Fruit fly (Drosophila melanogaster) whole organism, embryonic: ENCODE measurements around the gene Snapin.

Source experiments
- ATbp ChIP-seq: fragments of 200-800 bp; sonication (Bioruptor generic); optimal IDR thresholded peaks from 2 replicates; lab custom pipeline; 2017; ENCODE audit warnings: missing biosample characterization, mild to moderate bottlenecking, missing genetic modification characterization, missing genetic modification reagents
- B-H1 ChIP-seq: fragments of 200-800 bp; sonication (Bioruptor generic); IDR thresholded peaks from 3 replicates; pipeline ENCODE4 v1.3.6; 2022; ENCODE audit warnings: missing biosample characterization, missing genetic modification characterization
- BtbVII ChIP-seq: fragments of 200-800 bp; sonication (Bioruptor generic); optimal IDR thresholded peaks from 3 replicates; lab custom pipeline; 2017; ENCODE audit warnings: missing biosample characterization, mild to moderate bottlenecking, missing genetic modification characterization
- CG10959 ChIP-seq: fragments of 200-800 bp; sonication (Bioruptor generic); IDR thresholded peaks from 2 replicates; pipeline ENCODE4 v1.3.6; 2022; ENCODE audit warnings: missing biosample characterization, missing genetic modification characterization
- CG11456 ChIP-seq: fragments of 200-800 bp; sonication (Bioruptor generic); IDR thresholded peaks from 3 replicates; pipeline ENCODE4 v1.3.6; 2022; ENCODE audit warnings: missing biosample characterization, missing genetic modification characterization
- CG12104 ChIP-seq: fragments of 200-800 bp; sonication (Bioruptor generic); optimal IDR thresholded peaks from 3 replicates; lab custom pipeline; 2016; ENCODE audit warnings: missing biosample characterization, missing genetic modification characterization
- CG13287 ChIP-seq: fragments of 200-800 bp; sonication (Bioruptor generic); IDR thresholded peaks from 2 replicates; pipeline ENCODE4 v1.3.6; 2022; ENCODE audit warnings: missing biosample characterization, missing genetic modification characterization; ENCODE audit not compliant: partially characterized antibody
- CG15696 ChIP-seq: fragments of 200-800 bp; sonication (Bioruptor generic); optimal IDR thresholded peaks from 2 replicates; lab custom pipeline; 2019; ENCODE audit warnings: missing biosample characterization, mild to moderate bottlenecking, missing genetic modification characterization, moderate library complexity
- CG1647 ChIP-seq: fragments of 200-800 bp; sonication (Bioruptor generic); optimal IDR thresholded peaks from 3 replicates; lab custom pipeline; 2016; ENCODE audit warnings: missing biosample characterization, missing genetic modification characterization
- CG3847 ChIP-seq: fragments of 200-800 bp; sonication (Bioruptor generic); IDR thresholded peaks from 2 replicates; pipeline ENCODE4 v1.3.6; 2022; ENCODE audit warnings: missing biosample characterization, missing genetic modification characterization
- CG6175 ChIP-seq: fragments of 200-800 bp; sonication (Bioruptor generic); IDR thresholded peaks from 3 replicates; pipeline ENCODE4 v1.3.6; 2022; ENCODE audit warnings: missing biosample characterization, missing genetic modification characterization
- CG6254 ChIP-seq: fragments of 200-800 bp; sonication (Bioruptor generic); optimal IDR thresholded peaks from 3 replicates; lab custom pipeline; 2017; ENCODE audit warnings: mild to moderate bottlenecking, missing biosample characterization, missing genetic modification reagents, missing genetic modification characterization
- CG8290 ChIP-seq, 3 experiments: fragments of 200-800 bp; sonication (Bioruptor generic); optimal IDR thresholded peaks; 2 replicates each; lab custom pipeline; 2016 to 2019; ENCODE audit warnings: missing biosample characterization in 3 of 3, missing genetic modification characterization in 3 of 3, mild to moderate bottlenecking in 2 of 3, moderate library complexity in 1 of 3
- CG8359 ChIP-seq: fragments of 200-800 bp; sonication (Bioruptor generic); optimal IDR thresholded peaks from 2 replicates; lab custom pipeline; 2017; ENCODE audit warnings: missing biosample characterization, mild to moderate bottlenecking, missing genetic modification characterization, borderline replicate concordance
- Dad ChIP-seq: fragments of 200-800 bp; sonication (Bioruptor generic); optimal IDR thresholded peaks from 3 replicates; lab custom pipeline; 2016; ENCODE audit warnings: missing biosample characterization, missing genetic modification characterization
- Dip2 ChIP-seq: fragments of 200-800 bp; sonication (Bioruptor generic); IDR thresholded peaks from 2 replicates; pipeline ENCODE4 v1.3.6; 2022; ENCODE audit warnings: missing biosample characterization, missing genetic modification characterization
- Dp ChIP-seq: fragments of 200-800 bp; sonication (Bioruptor generic); optimal IDR thresholded peaks from 2 replicates; lab custom pipeline; 2018; ENCODE audit warnings: missing biosample characterization, mild to moderate bottlenecking, missing genetic modification characterization, moderate library complexity
- Fer1 ChIP-seq: fragments of 200-800 bp; sonication (Bioruptor generic); optimal IDR thresholded peaks from 2 replicates; lab custom pipeline; 2017; ENCODE audit warnings: missing biosample characterization, mild to moderate bottlenecking, missing genetic modification characterization
- GATAe ChIP-seq: fragments of 200-800 bp; sonication (Bioruptor generic); conservative IDR thresholded peaks from 2 replicates; pipeline ENCODE4 v1.3.6; 2022; ENCODE audit warnings: missing biosample characterization, missing genetic modification characterization
- HHEX ChIP-seq: fragments of 200-800 bp; sonication (Bioruptor generic); optimal IDR thresholded peaks from 3 replicates; lab custom pipeline; 2017; ENCODE audit warnings: missing biosample characterization, mild to moderate bottlenecking, missing genetic modification characterization, missing genetic modification reagents
- Hey ChIP-seq: fragments of 200-800 bp; sonication (Bioruptor generic); optimal IDR thresholded peaks from 3 replicates; lab custom pipeline; 2018; ENCODE audit warnings: missing biosample characterization, mild to moderate bottlenecking, missing genetic modification characterization
- Hmr ChIP-seq: fragments of 200-800 bp; sonication (Bioruptor generic); optimal IDR thresholded peaks from 3 replicates; lab custom pipeline; 2017; ENCODE audit warnings: mild to moderate bottlenecking, missing biosample characterization, missing genetic modification reagents, missing genetic modification characterization
- Hr78 ChIP-seq, 2 experiments: fragments of 200-800 bp in 1 of 2; fragments of >200 bp in 1 of 2; sonication (Bioruptor generic) in 1 of 2; optimal IDR thresholded peaks; 2 replicates each; lab custom pipeline; 2017 to 2019; ENCODE audit warnings: missing biosample characterization in 2 of 2, missing genetic modification characterization in 2 of 2, mild to moderate bottlenecking in 1 of 2, moderate library complexity in 1 of 2
- Kr ChIP-seq: fragments of 200-800 bp; sonication (Bioruptor generic); optimal IDR thresholded peaks from 2 replicates; lab custom pipeline; 2017; ENCODE audit warnings: missing biosample characterization, mild to moderate bottlenecking, missing genetic modification characterization
- Mad ChIP-seq: fragments of 200-800 bp; sonication (Bioruptor generic); optimal IDR thresholded peaks from 2 replicates; lab custom pipeline; 2016; ENCODE audit warnings: missing biosample characterization, missing genetic modification characterization
- Mrtf ChIP-seq: fragments of 200-800 bp; sonication (Bioruptor generic); IDR thresholded peaks from 3 replicates; pipeline ENCODE4 v1.3.6; 2022; ENCODE audit warnings: missing biosample characterization, missing genetic modification characterization
- Stat92E ChIP-seq, 3 experiments: fragments of >200 bp in 2 of 3; fragments of 200-800 bp in 1 of 3; sonication (Bioruptor generic) in 1 of 3; optimal IDR thresholded peaks; 2 replicates each; lab custom pipeline; 2017 to 2019; ENCODE audit warnings: missing biosample characterization in 3 of 3, missing genetic modification characterization in 3 of 3, mild to moderate bottlenecking in 1 of 3, moderate library complexity in 1 of 3
- cad ChIP-seq: fragments of >200 bp; optimal IDR thresholded peaks from 2 replicates; lab custom pipeline; 2017; ENCODE audit warnings: missing biosample characterization, missing genetic modification characterization
- cwo ChIP-seq: fragments of 200-800 bp; sonication (Bioruptor generic); optimal IDR thresholded peaks from 3 replicates; lab custom pipeline; 2017; ENCODE audit warnings: missing biosample characterization, missing genetic modification characterization, mild to moderate bottlenecking, moderate library complexity, missing genetic modification reagents
- da ChIP-seq: fragments of 200-800 bp; sonication (Bioruptor generic); optimal IDR thresholded peaks from 2 replicates; lab custom pipeline; 2016; ENCODE audit warnings: missing biosample characterization, missing genetic modification characterization
- emc ChIP-seq: fragments of 200-800 bp; sonication (Bioruptor generic); optimal IDR thresholded peaks from 2 replicates; lab custom pipeline; 2016; ENCODE audit warnings: missing biosample characterization, missing genetic modification characterization
- eve ChIP-seq, 2 experiments: fragments of >200 bp; optimal IDR thresholded peaks; 2 replicates each; lab custom pipeline; 2017; ENCODE audit warnings: missing biosample characterization in 2 of 2, missing genetic modification characterization in 2 of 2
- gcm2 ChIP-seq: fragments of 200-800 bp; sonication (Bioruptor generic); optimal IDR thresholded peaks from 2 replicates; lab custom pipeline; 2016; ENCODE audit warnings: missing biosample characterization, missing genetic modification characterization
- grau ChIP-seq: fragments of 200-800 bp; optimal IDR thresholded peaks from 3 replicates; lab custom pipeline; 2019; ENCODE audit warnings: missing biosample characterization, mild to moderate bottlenecking, missing genetic modification characterization, moderate library complexity
- gro ChIP-seq: fragments of 200-800 bp; sonication (Bioruptor generic); optimal IDR thresholded peaks from 2 replicates; lab custom pipeline; 2016; ENCODE audit warnings: missing biosample characterization, missing genetic modification characterization
- ind ChIP-seq: fragments of 200-800 bp; sonication (Bioruptor generic); optimal IDR thresholded peaks from 3 replicates; lab custom pipeline; 2016; ENCODE audit warnings: missing biosample characterization, missing genetic modification characterization
- lab ChIP-seq: fragments of 200-800 bp; sonication (Bioruptor generic); optimal IDR thresholded peaks from 3 replicates; lab custom pipeline; 2017; ENCODE audit warnings: missing biosample characterization, missing genetic modification characterization, mild to moderate bottlenecking, moderate library complexity, missing genetic modification reagents
- lilli ChIP-seq: fragments of 200-800 bp; sonication (Bioruptor generic); optimal IDR thresholded peaks from 3 replicates; lab custom pipeline; 2016; ENCODE audit warnings: missing biosample characterization, missing genetic modification characterization
- org-1 ChIP-seq: fragments of 200-800 bp; sonication (Bioruptor generic); optimal IDR thresholded peaks from 2 replicates; lab custom pipeline; 2017; ENCODE audit warnings: missing biosample characterization, missing genetic modification characterization
- otp ChIP-seq: fragments of 200-800 bp; sonication (Bioruptor generic); IDR thresholded peaks from 3 replicates; pipeline ENCODE4, ENCODE4 v1.3.6; 2022; ENCODE audit warnings: missing biosample characterization, missing genetic modification characterization
- salm ChIP-seq: fragments of 200-800 bp; sonication (Bioruptor generic); optimal IDR thresholded peaks from 2 replicates; lab custom pipeline; 2018; ENCODE audit warnings: missing biosample characterization, mild to moderate bottlenecking, missing genetic modification characterization
- sc ChIP-seq, 3 experiments: fragments of >200 bp in 2 of 3; fragments of 200-800 bp in 1 of 3; sonication (Bioruptor generic) in 1 of 3; optimal IDR thresholded peaks; 2 replicates in 2 of 3; 3 replicates in 1 of 3; lab custom pipeline; 2017; ENCODE audit warnings: mild to moderate bottlenecking in 1 of 3, missing biosample characterization in 1 of 3, missing genetic modification characterization in 1 of 3, missing genetic modification reagents in 1 of 3
- slou ChIP-seq: fragments of 200-800 bp; sonication (Bioruptor generic); optimal IDR thresholded peaks from 3 replicates; lab custom pipeline; 2016; ENCODE audit warnings: missing biosample characterization, missing genetic modification characterization
- so ChIP-seq: fragments of 200-800 bp; sonication (Bioruptor generic); IDR thresholded peaks from 3 replicates; pipeline ENCODE4 v1.3.6; 2022; ENCODE audit warnings: missing biosample characterization, missing genetic modification characterization
- sob ChIP-seq: fragments of 200-800 bp; sonication (Bioruptor generic); IDR thresholded peaks from 2 replicates; pipeline ENCODE4 v1.3.6; 2022; ENCODE audit warnings: missing biosample characterization, missing genetic modification characterization
- sqz ChIP-seq: fragments of 200-800 bp; sonication (Bioruptor generic); optimal IDR thresholded peaks from 3 replicates; lab custom pipeline; 2018; ENCODE audit warnings: missing biosample characterization, mild to moderate bottlenecking, missing genetic modification characterization
- sug ChIP-seq: fragments of 200-800 bp; optimal IDR thresholded peaks from 2 replicates; lab custom pipeline; 2019; ENCODE audit warnings: missing biosample characterization, mild to moderate bottlenecking, missing genetic modification characterization, moderate library complexity
- tll ChIP-seq, 2 experiments: fragments of 200-800 bp in 1 of 2; fragments of >200 bp in 1 of 2; sonication (Bioruptor generic) in 1 of 2; optimal IDR thresholded peaks; 2 replicates each; lab custom pipeline; 2017 to 2019; ENCODE audit warnings: missing biosample characterization in 2 of 2, missing genetic modification characterization in 2 of 2, mild to moderate bottlenecking in 1 of 2, moderate library complexity in 1 of 2
- zfh1 ChIP-seq: fragments of 200-800 bp; sonication (Bioruptor generic); IDR thresholded peaks from 3 replicates; pipeline ENCODE4 v1.3.6; 2022; ENCODE audit warnings: missing biosample characterization, missing genetic modification characterization

The Snapin gene

dm6 chr2L:2808038-2808699 is 48.7 kb upstream of the Snapin start (continued):
- TF ChIP-seq CG8359 (GFP tag; lab: Kevin White, UChicago) (no peak), sc (optimal IDR thresholded peaks at IDR 0.05; lab: Kevin White, UChicago) (no peak), sc (GFP tag; optimal IDR thresholded peaks at IDR 0.05; lab: Kevin White, UChicago) (no peak), CG11456 (no peak), ind (GFP tag; lab: Kevin White, UChicago) (no peak), cad (GFP tag; lab: Kevin White, UChicago) (peak; percentile 73), CG15696 (tag; lab: Kevin White, UChicago) (no peak), Kr (GFP tag; lab: Kevin White, UChicago) (no peak), CG10959 (GFP tag; lab: Robert Waterston, UW) (no peak), CG1647 (GFP tag; lab: Kevin White, UChicago) (no peak), Fer1 (GFP tag; lab: Kevin White, UChicago) (no peak), B-H1 (GFP tag; lab: Robert Waterston, UW) (no peak), CG6254 (GFP tag; lab: Kevin White, UChicago) (no peak), CG6175 (GFP tag; lab: Robert Waterston, UW) (0 out of 3 replicates have a peak, but pooled peaks have one; percentile 15), CG13287 (GFP tag; lab: Robert Waterston, UW) (peak; percentile 37; the same call in 1 of the 2 replicates), Mrtf (GFP tag; lab: Robert Waterston, UW) (no peak), BtbVII (GFP tag; lab: Kevin White, UChicago) (no peak), lilli (GFP tag; lab: Kevin White, UChicago) (no peak), da (GFP tag; lab: Kevin White, UChicago) (no peak), sug (tag; lab: Kevin White, UChicago) (peak; percentile 90), Stat92E (GFP tag; optimal IDR thresholded peaks at IDR 0.05; lab: Kevin White, UChicago) (no peak), Hmr (GFP tag; lab: Kevin White, UChicago) (no peak), Dad (GFP tag; lab: Kevin White, UChicago) (no peak), ATbp (GFP tag; lab: Kevin White, UChicago) (no peak), org-1 (no peak), CG8290 (GFP tag; optimal IDR thresholded peaks at IDR 0.05; lab: Kevin White, UChicago) (no peak), CG8290 (tag; optimal IDR thresholded peaks at IDR 0.05; lab: Kevin White, UChicago) (no peak), gro (GFP tag; lab: Kevin White, UChicago) (no peak), Dp (GFP tag; lab: Kevin White, UChicago) (no peak), Hey (tag; lab: Kevin White, UChicago) (no peak), grau (no peak), CG3847 (GFP tag; lab: Robert Waterston, UW) (no peak), emc (GFP tag; lab: Kevin White, UChicago) (no peak), tll (GFP tag; optimal IDR thresholded peaks at IDR 0.05; lab: Kevin White, UChicago) (no peak), Hr78 (GFP tag; optimal IDR thresholded peaks at IDR 0.05; lab: Kevin White, UChicago) (no peak), sob (no peak), zfh1 (GFP tag; lab: Robert Waterston, UW) (no peak), eve (GFP tag; optimal IDR thresholded peaks at IDR 0.05; lab: Kevin White, UChicago) (no peak), sqz (no peak), lab (peak; percentile 75), HHEX (no peak), salm (no peak), Mad (GFP tag; lab: Kevin White, UChicago) (no peak), CG12104 (no peak), so (GFP tag; lab: Robert Waterston, UW) (no peak), gcm2 (no peak), Dip2 (GFP tag; lab: Robert Waterston, UW) (no peak), otp (GFP tag; lab: Robert Waterston, UW) (no peak), GATAe (GFP tag; lab: Robert Waterston, UW) (no peak; the same call in 1 of the 2 replicates), slou (no peak), cwo (GFP tag; lab: Kevin White, UChicago) (peak; percentile 38)
